Fruit fly (Drosophila melanogaster): Measurements from ENCODE around the gene CG3061.

CG3061 gene

DNA sequence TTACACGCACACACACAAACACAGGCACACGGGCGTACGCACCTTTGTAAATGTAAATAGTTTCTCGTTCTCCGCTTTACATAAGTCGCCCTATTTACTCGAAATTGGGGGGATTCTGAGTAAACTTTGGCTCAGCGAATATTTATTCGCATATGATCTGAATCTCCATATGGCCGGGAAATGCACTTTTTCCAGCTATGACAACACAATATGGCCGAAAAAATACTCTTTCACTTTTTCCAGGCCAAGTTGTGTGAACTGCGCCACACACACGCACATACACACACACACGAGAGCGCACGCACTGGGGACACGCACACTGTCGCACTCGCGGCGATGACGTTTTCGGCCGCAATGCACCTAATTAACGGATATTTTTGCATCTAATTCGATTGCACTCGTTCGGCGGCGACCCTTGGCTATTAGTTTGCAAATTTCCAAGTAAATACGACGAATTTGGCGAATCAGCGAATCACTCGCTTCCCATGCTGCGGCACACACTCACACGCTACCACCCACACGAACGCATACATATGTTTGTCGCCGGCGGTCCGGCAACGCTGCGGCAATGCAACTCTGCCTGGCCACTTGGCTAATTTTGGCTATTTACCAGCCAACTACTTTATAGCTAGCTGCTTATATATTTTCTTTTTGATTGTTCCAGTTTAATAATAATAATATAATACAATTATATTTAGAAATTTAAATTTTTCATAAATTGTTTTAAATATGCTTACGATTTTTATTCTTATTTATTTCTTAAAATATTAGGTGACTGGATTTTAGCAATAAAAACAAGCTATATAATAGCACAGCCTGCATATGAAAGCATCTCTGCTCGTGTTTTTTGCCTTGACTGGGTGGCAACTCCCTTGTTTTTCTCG lies at the start of gene CG3061, which contains the start of gene rdx (continued):
- TF ChIP-seq Nf-YA (GFP tag; IDR thresholded peaks at IDR 0.05) (no peak), trem (tag; optimal IDR thresholded peaks at IDR 0.05) (peak; percentile 71), MTF-1 (GFP tag; optimal IDR thresholded peaks at IDR 0.05; ENCODE audit: borderline replicate concordance) (no peak), CG7928 (GFP tag; optimal IDR thresholded peaks at IDR 0.05) (no peak), NK7.1 (GFP tag; optimal IDR thresholded peaks at IDR 0.05) (no peak), Six4 (GFP tag; optimal IDR thresholded peaks at IDR 0.05) (no peak), dysf (GFP tag; IDR thresholded peaks at IDR 0.05) (peak; percentile 62; the same call in 2 of the 3 replicates), CG11723 (GFP tag; optimal IDR thresholded peaks at IDR 0.05) (peak; percentile 23), CG4328 (GFP tag; optimal IDR thresholded peaks at IDR 0.05) (peak; percentile 51), Sox100B (GFP tag; optimal IDR thresholded peaks at IDR 0.05) (peak; percentile 68), sima (GFP tag; optimal IDR thresholded peaks at IDR 0.05) (no peak), tup (GFP tag; optimal IDR thresholded peaks at IDR 0.05) (no peak), CG7963 (GFP tag; IDR thresholded peaks at IDR 0.05; ENCODE audit: partially characterized antibody) (no peak), Gsc (GFP tag; IDR thresholded peaks at IDR 0.05) (no peak), CG12071 (GFP tag; optimal IDR thresholded peaks at IDR 0.05) (no peak), disco-r (GFP tag; optimal IDR thresholded peaks at IDR 0.05) (no peak), Bteb2 (GFP tag; optimal IDR thresholded peaks at IDR 0.05) (no peak), Awh (GFP tag; IDR thresholded peaks at IDR 0.05) (no peak), prd (optimal IDR thresholded peaks at IDR 0.05) (no peak), prd (GFP tag; IDR thresholded peaks at IDR 0.05) (peak; percentile 69; the same call in 1 of the 3 replicates), Stat92E (GFP tag; optimal IDR thresholded peaks at IDR 0.05) (peak in 1 of 3 experiments; percentile 11), slp2 (GFP tag; optimal IDR thresholded peaks at IDR 0.05) (no peak), CG5953 (GFP tag; IDR thresholded peaks at IDR 0.05) (no peak), Fer1 (GFP tag; optimal IDR thresholded peaks at IDR 0.05) (peak; percentile 31), btn (GFP tag; optimal IDR thresholded peaks at IDR 0.05) (no peak), Camta (GFP tag; optimal IDR thresholded peaks at IDR 0.05) (no peak), CG8944 (GFP tag; optimal IDR thresholded peaks at IDR 0.05) (peak; percentile 15), ro (GFP tag; IDR thresholded peaks at IDR 0.05) (no peak), CG10267 (tag; optimal IDR thresholded peaks at IDR 0.05) (peak; percentile 66), esg (GFP tag; conservative IDR thresholded peaks at IDR 0.05) (no peak), CG33213 (GFP tag; optimal IDR thresholded peaks at IDR 0.05) (no peak), hb (GFP tag; IDR thresholded peaks at IDR 0.05; ENCODE audit: partially characterized antibody) (no peak), Xrp1 (GFP tag; IDR thresholded peaks at IDR 0.05) (peak; percentile 54; the same call in 1 of the 2 replicates), BtbVII (GFP tag; optimal IDR thresholded peaks at IDR 0.05) (no peak), CG10274 (GFP tag; optimal IDR thresholded peaks at IDR 0.05) (no peak), az2 (GFP tag; optimal IDR thresholded peaks at IDR 0.05) (peak; percentile 53), CG13287 (GFP tag; IDR thresholded peaks at IDR 0.05; ENCODE audit: partially characterized antibody) (no peak), NC2β (GFP tag; optimal IDR thresholded peaks at IDR 0.05) (no peak), CG33557 (GFP tag; optimal IDR thresholded peaks at IDR 0.05) (peak; percentile 59), Hr3 (GFP tag; optimal IDR thresholded peaks at IDR 0.05) (peak; percentile 78), exex (tag; optimal IDR thresholded peaks at IDR 0.05) (no peak), Vsx1 (GFP tag; optimal IDR thresholded peaks at IDR 0.05) (peak; percentile 13), Hmx (GFP tag; optimal IDR thresholded peaks at IDR 0.05) (no peak), Ada2b (GFP tag; IDR thresholded peaks at IDR 0.05) (no peak), HLHmδ (GFP tag; optimal IDR thresholded peaks at IDR 0.05) (no peak), Dek (tag; optimal IDR thresholded peaks at IDR 0.05) (peak; percentile 75), CG1647 (GFP tag; optimal IDR thresholded peaks at IDR 0.05) (no peak), CG12391 (tag; optimal IDR thresholded peaks at IDR 0.05) (peak; percentile 81), CG9932 (GFP tag; IDR thresholded peaks at IDR 0.05) (peak; percentile 82)
